Worm (Caenorhabditis elegans) whole organism, L1 larva: ENCODE measurements around the gene T28A8.5.

Source experiments
- alr-1 ChIP-seq: fragments of 200-800 bp; sonication (Bioruptor generic); optimal IDR thresholded peaks from 2 replicates; lab custom pipeline; 2018; ENCODE audit warnings: borderline replicate concordance, mild to moderate bottlenecking, missing genetic modification characterization, missing compliant biosample characterization
- ceh-88 ChIP-seq: fragments of 200-800 bp; sonication (Bioruptor generic); IDR thresholded peaks from 2 replicates; pipeline ENCODE4 v1.3.6; 2022; ENCODE audit warnings: missing genetic modification characterization, missing compliant biosample characterization
- ces-1 ChIP-seq: fragments of 150-350 bp; optimal IDR thresholded peaks from 2 replicates; lab custom pipeline; 2014; ENCODE audit warnings: missing biosample characterization, missing genetic modification reagents, missing genetic modification characterization
- egl-27 ChIP-seq, 2 experiments: fragments of 150-350 bp in 1 of 2; sonication (generic microtip); optimal IDR thresholded peaks; 3 replicates each; lab custom pipeline; 2017 to 2018; ENCODE audit warnings: missing biosample characterization in 2 of 2, missing genetic modification characterization in 2 of 2, missing genetic modification reagents in 2 of 2
- grh-1 ChIP-seq: fragments of 200-800 bp; sonication (Bioruptor generic); IDR thresholded peaks from 2 replicates; pipeline ENCODE4 v1.3.6; 2022; ENCODE audit warnings: missing genetic modification reagents, missing genetic modification characterization, missing compliant biosample characterization
- lin-15B ChIP-seq: fragments of 150-350 bp; sonication (generic microtip); optimal IDR thresholded peaks from 3 replicates; lab custom pipeline; 2014; ENCODE audit warnings: missing biosample characterization, missing genetic modification characterization
- lin-39 ChIP-seq: fragments of 150-350 bp; optimal IDR thresholded peaks from 2 replicates; lab custom pipeline; 2014; ENCODE audit warnings: missing biosample characterization, missing genetic modification reagents, missing genetic modification characterization
- lsy-2 ChIP-seq, 2 experiments: fragments of 150-350 bp; optimal IDR thresholded peaks; 2 replicates each; lab custom pipeline; 2014; ENCODE audit warnings: missing biosample characterization in 2 of 2, missing genetic modification characterization in 2 of 2
- mdl-1 ChIP-seq, 2 experiments: fragments of 150-350 bp; optimal IDR thresholded peaks; 2 replicates each; lab custom pipeline; 2014 to 2017; ENCODE audit warnings: missing biosample characterization in 2 of 2, missing genetic modification characterization in 2 of 2, inconsistent platforms in 1 of 2
- mef-2 ChIP-seq: fragments of 150-350 bp; optimal IDR thresholded peaks from 2 replicates; lab custom pipeline; 2014; ENCODE audit warnings: missing biosample characterization, missing genetic modification characterization
- sptf-1 ChIP-seq: fragments of 150-350 bp; optimal IDR thresholded peaks from 2 replicates; lab custom pipeline; 2014; ENCODE audit warnings: missing biosample characterization, missing genetic modification characterization
- unc-62 ChIP-seq: fragments of 150-350 bp; optimal IDR thresholded peaks from 2 replicates; lab custom pipeline; 2014; ENCODE audit warnings: missing biosample characterization, missing genetic modification reagents, missing genetic modification characterization

- TF ChIP-seq grh-1 (GFP tag; lab: Robert Waterston, UW) (no peak), egl-27 (tag; optimal IDR thresholded peaks at IDR 0.05; lab: Kevin White, UChicago) (no peak), ceh-88 (no peak), alr-1 (tag; lab: Kevin White, UChicago) (peak; percentile 11), lin-15B (tag; lab: Kevin White, UChicago) (no peak), mef-2 (tag; lab: Kevin White, UChicago) (no peak), sptf-1 (no peak), ces-1 (GFP tag; lab: Kevin White, UChicago) (no peak), lsy-2 (tag; optimal IDR thresholded peaks at IDR 0.05; lab: Kevin White, UChicago) (no peak), lin-39 (tag; lab: Kevin White, UChicago) (no peak), mdl-1 (tag; optimal IDR thresholded peaks at IDR 0.05; lab: Kevin White, UChicago) (no peak), unc-62 (no peak)
Measured at ce11 chrIII:13525118-13525839, 23.8 kb downstream of the T28A8.5 start.
